Fruit fly (Drosophila melanogaster) whole organism, prepupa: Measurements from ENCODE around the gene AIMP2.

ENCODE experiments used
- Blimp-1 ChIP-seq: fragments of 200-800 bp; sonication (Bioruptor generic); optimal IDR thresholded peaks from 3 replicates; lab custom pipeline; 2017; ENCODE audit warnings: missing biosample characterization, missing genetic modification characterization, mild to moderate bottlenecking, moderate library complexity, missing genetic modification reagents
- CG10631 ChIP-seq: fragments of 200-800 bp; sonication (Bioruptor generic); optimal IDR thresholded peaks from 2 replicates; lab custom pipeline; 2016; ENCODE audit warnings: missing biosample characterization, missing genetic modification characterization
- CG10669 ChIP-seq: fragments of 200-800 bp; sonication (Bioruptor generic); optimal IDR thresholded peaks from 3 replicates; lab custom pipeline; 2018; ENCODE audit warnings: missing biosample characterization, mild to moderate bottlenecking, missing genetic modification characterization, moderate library complexity
- CG11294 ChIP-seq: fragments of 200-800 bp; sonication (Bioruptor generic); IDR thresholded peaks from 2 replicates; pipeline ENCODE4 v1.3.6; 2022; ENCODE audit warnings: missing biosample characterization, missing genetic modification characterization
- CG11762 ChIP-seq: fragments of 200-800 bp; sonication (Bioruptor generic); optimal IDR thresholded peaks from 3 replicates; lab custom pipeline; 2016; ENCODE audit warnings: missing biosample characterization, missing genetic modification characterization; ENCODE audit not compliant: insufficient read depth
- CG11902 ChIP-seq: fragments of 200-800 bp; sonication (Bioruptor generic); optimal IDR thresholded peaks from 3 replicates; lab custom pipeline; 2016; ENCODE audit warnings: missing biosample characterization, missing genetic modification characterization
- CG15336 ChIP-seq: fragments of 200-800 bp; sonication (Bioruptor generic); IDR thresholded peaks from 2 replicates; pipeline ENCODE4 v1.3.6; 2022; ENCODE audit warnings: missing biosample characterization, missing genetic modification characterization
- CG1621 ChIP-seq: fragments of 200-800 bp; sonication (Bioruptor generic); optimal IDR thresholded peaks from 3 replicates; lab custom pipeline; 2018; ENCODE audit warnings: missing biosample characterization, mild to moderate bottlenecking, missing genetic modification characterization
- CG16779 ChIP-seq: fragments of 200-800 bp; sonication (Bioruptor generic); optimal IDR thresholded peaks from 3 replicates; lab custom pipeline; 2017; ENCODE audit warnings: missing biosample characterization, mild to moderate bottlenecking, missing genetic modification characterization
- CG3032 ChIP-seq: fragments of 200-800 bp; optimal IDR thresholded peaks from 2 replicates; lab custom pipeline; 2019; ENCODE audit warnings: missing biosample characterization, mild to moderate bottlenecking, missing genetic modification characterization, moderate library complexity
- CG31627 ChIP-seq: fragments of 200-800 bp; sonication (Bioruptor generic); optimal IDR thresholded peaks from 3 replicates; lab custom pipeline; 2016; ENCODE audit warnings: missing biosample characterization, missing genetic modification characterization
- CG32006 ChIP-seq: fragments of 200-800 bp; sonication (Bioruptor generic); optimal IDR thresholded peaks from 3 replicates; lab custom pipeline; 2017; ENCODE audit warnings: missing biosample characterization, mild to moderate bottlenecking, missing genetic modification characterization
- CG34406 ChIP-seq: fragments of 200-800 bp; sonication (Bioruptor generic); optimal IDR thresholded peaks from 3 replicates; lab custom pipeline; 2016; ENCODE audit warnings: missing biosample characterization, missing genetic modification characterization
- CG4318 ChIP-seq: fragments of 200-800 bp; sonication (Bioruptor generic); optimal IDR thresholded peaks from 3 replicates; lab custom pipeline; 2017; ENCODE audit warnings: missing biosample characterization, mild to moderate bottlenecking, missing genetic modification characterization
- CG6163 ChIP-seq: fragments of 200-800 bp; sonication (Bioruptor generic); IDR thresholded peaks from 3 replicates; pipeline ENCODE4 v1.3.6; 2022; ENCODE audit warnings: missing biosample characterization, missing genetic modification characterization
- CG6276 ChIP-seq: fragments of 200-800 bp; sonication (Bioruptor generic); optimal IDR thresholded peaks from 2 replicates; lab custom pipeline; 2017; ENCODE audit warnings: missing biosample characterization, mild to moderate bottlenecking, missing genetic modification characterization
- CG6792 ChIP-seq: fragments of 200-800 bp; sonication (Bioruptor generic); optimal IDR thresholded peaks from 3 replicates; lab custom pipeline; 2016; ENCODE audit warnings: missing biosample characterization, missing genetic modification characterization
- CG6854 ChIP-seq: fragments of 200-800 bp; sonication (Bioruptor generic); optimal IDR thresholded peaks from 2 replicates; lab custom pipeline; 2017; ENCODE audit warnings: missing biosample characterization, mild to moderate bottlenecking, missing genetic modification characterization
- CG7368 ChIP-seq: fragments of 200-800 bp; sonication (Bioruptor generic); optimal IDR thresholded peaks from 3 replicates; lab custom pipeline; 2016; ENCODE audit warnings: missing biosample characterization, missing genetic modification characterization
- CG8119 ChIP-seq: fragments of 200-800 bp; sonication (Bioruptor generic); IDR thresholded peaks from 3 replicates; pipeline ENCODE4 v1.3.6; 2022; ENCODE audit warnings: missing biosample characterization, missing genetic modification characterization
- CG8319 ChIP-seq: fragments of 200-800 bp; sonication (Bioruptor generic); optimal IDR thresholded peaks from 3 replicates; lab custom pipeline; 2016; ENCODE audit warnings: missing biosample characterization, missing genetic modification characterization
- CG8632 ChIP-seq: fragments of 200-800 bp; sonication (Bioruptor generic); optimal IDR thresholded peaks from 3 replicates; lab custom pipeline; 2016; ENCODE audit warnings: missing biosample characterization, missing genetic modification characterization
- CG9139 ChIP-seq: fragments of 200-800 bp; sonication (Bioruptor generic); optimal IDR thresholded peaks from 3 replicates; lab custom pipeline; 2017; ENCODE audit warnings: missing biosample characterization, mild to moderate bottlenecking, missing genetic modification characterization
- Eip75B ChIP-seq: fragments of 200-800 bp; sonication (Bioruptor generic); optimal IDR thresholded peaks from 3 replicates; lab custom pipeline; 2016; ENCODE audit warnings: missing biosample characterization, missing genetic modification characterization
- Eip78C ChIP-seq: fragments of 200-800 bp; sonication (Bioruptor generic); peaks from one replicate; lab custom pipeline; 2016; ENCODE audit warnings: missing biosample characterization, missing genetic modification characterization
- Eip93F ChIP-seq: fragments of 200-800 bp; sonication (Bioruptor generic); optimal IDR thresholded peaks from 2 replicates; lab custom pipeline; 2016; ENCODE audit warnings: missing biosample characterization, mild to moderate bottlenecking, missing genetic modification characterization
- Ets21C ChIP-seq: fragments of 200-800 bp; sonication (Bioruptor generic); optimal IDR thresholded peaks from 3 replicates; lab custom pipeline; 2016; ENCODE audit warnings: missing biosample characterization, missing genetic modification characterization
- Ets96B ChIP-seq: fragments of 200-800 bp; optimal IDR thresholded peaks from 2 replicates; lab custom pipeline; 2019; ENCODE audit warnings: missing biosample characterization, mild to moderate bottlenecking, missing genetic modification characterization, moderate library complexity
- Gug ChIP-seq: fragments of 200-800 bp; sonication (Bioruptor generic); IDR thresholded peaks from 2 replicates; pipeline ENCODE4 v1.3.6; 2022; ENCODE audit warnings: missing biosample characterization, missing genetic modification characterization
- Hr39 ChIP-seq: fragments of 200-800 bp; sonication (Bioruptor generic); optimal IDR thresholded peaks from 2 replicates; lab custom pipeline; 2016; ENCODE audit warnings: missing biosample characterization, missing genetic modification characterization
- Hr4 ChIP-seq: fragments of 200-800 bp; sonication (Bioruptor generic); optimal IDR thresholded peaks from 3 replicates; lab custom pipeline; 2016; ENCODE audit warnings: missing biosample characterization, missing genetic modification characterization
- Lpt ChIP-seq: fragments of 200-800 bp; sonication (Bioruptor generic); optimal IDR thresholded peaks from 3 replicates; lab custom pipeline; 2016; ENCODE audit warnings: missing biosample characterization, missing genetic modification characterization
- Met ChIP-seq: fragments of 200-800 bp; sonication (Bioruptor generic); optimal IDR thresholded peaks from 3 replicates; lab custom pipeline; 2016; ENCODE audit warnings: missing biosample characterization, missing genetic modification characterization
- OdsH ChIP-seq: fragments of 200-800 bp; sonication (Bioruptor generic); optimal IDR thresholded peaks from 3 replicates; lab custom pipeline; 2016; ENCODE audit warnings: missing biosample characterization, missing genetic modification characterization
- Smox ChIP-seq: fragments of 200-800 bp; sonication (Bioruptor generic); optimal IDR thresholded peaks from 3 replicates; lab custom pipeline; 2016; ENCODE audit warnings: missing biosample characterization, missing genetic modification characterization
- Sox102F ChIP-seq: fragments of 200-800 bp; sonication (Bioruptor generic); optimal IDR thresholded peaks from 2 replicates; lab custom pipeline; 2016; ENCODE audit warnings: missing biosample characterization, mild to moderate bottlenecking, missing genetic modification characterization
- Sox14 ChIP-seq: fragments of 200-800 bp; sonication (Bioruptor generic); optimal IDR thresholded peaks from 3 replicates; lab custom pipeline; 2016; ENCODE audit warnings: missing biosample characterization, missing genetic modification characterization
- Sox15 ChIP-seq: fragments of 200-800 bp; sonication (Bioruptor generic); optimal IDR thresholded peaks from 3 replicates; lab custom pipeline; 2016; ENCODE audit warnings: missing biosample characterization, missing genetic modification characterization
- acj6 ChIP-seq: fragments of 200-800 bp; sonication (Bioruptor generic); optimal IDR thresholded peaks from 3 replicates; lab custom pipeline; 2016; ENCODE audit warnings: missing biosample characterization, missing genetic modification characterization
- dac ChIP-seq: fragments of 200-800 bp; sonication (Bioruptor generic); optimal IDR thresholded peaks from 2 replicates; lab custom pipeline; 2017; ENCODE audit warnings: missing biosample characterization, mild to moderate bottlenecking, missing genetic modification characterization
- dsx ChIP-seq: fragments of 200-800 bp; optimal IDR thresholded peaks from 3 replicates; lab custom pipeline; 2019; ENCODE audit warnings: missing biosample characterization, mild to moderate bottlenecking, missing genetic modification characterization, moderate library complexity; ENCODE audit not compliant: poor library complexity, severe bottlenecking
- eg ChIP-seq: fragments of 200-800 bp; sonication (Bioruptor generic); IDR thresholded peaks from 3 replicates; pipeline ENCODE4 v1.3.6; 2022; ENCODE audit warnings: missing biosample characterization, missing genetic modification characterization
- fd59A ChIP-seq: fragments of 200-800 bp; sonication (Bioruptor generic); optimal IDR thresholded peaks from 2 replicates; lab custom pipeline; 2017; ENCODE audit warnings: missing biosample characterization, mild to moderate bottlenecking, missing genetic modification characterization, missing genetic modification reagents
- fd85E ChIP-seq: fragments of 200-800 bp; sonication (Bioruptor generic); optimal IDR thresholded peaks from 3 replicates; lab custom pipeline; 2016; ENCODE audit warnings: missing biosample characterization, missing genetic modification characterization
- fkh ChIP-seq: fragments of 200-800 bp; sonication (Bioruptor generic); optimal IDR thresholded peaks from 3 replicates; lab custom pipeline; 2017; ENCODE audit warnings: missing biosample characterization, mild to moderate bottlenecking, missing genetic modification characterization, moderate library complexity
- lz ChIP-seq: fragments of 200-800 bp; sonication (Bioruptor generic); optimal IDR thresholded peaks from 3 replicates; lab custom pipeline; 2016; ENCODE audit warnings: missing biosample characterization, missing genetic modification characterization
- net ChIP-seq: fragments of 200-800 bp; sonication (Bioruptor generic); optimal IDR thresholded peaks from 3 replicates; lab custom pipeline; 2016; ENCODE audit warnings: missing biosample characterization, missing genetic modification characterization
- spab ChIP-seq: fragments of 200-800 bp; sonication (Bioruptor generic); optimal IDR thresholded peaks from 2 replicates; lab custom pipeline; 2017; ENCODE audit warnings: missing biosample characterization, mild to moderate bottlenecking, missing genetic modification characterization, missing genetic modification reagents
- ss ChIP-seq, 2 experiments: fragments of 200-800 bp; sonication (Bioruptor generic); optimal IDR thresholded peaks; 2 replicates in 1 of 2; 3 replicates in 1 of 2; lab custom pipeline; 2017 to 2018; ENCODE audit warnings: mild to moderate bottlenecking in 2 of 2, missing biosample characterization in 2 of 2, missing genetic modification characterization in 2 of 2, moderate library complexity in 1 of 2
- svp ChIP-seq: fragments of 200-800 bp; sonication (Bioruptor generic); peaks from one replicate; lab custom pipeline; 2016; ENCODE audit warnings: missing biosample characterization, missing genetic modification characterization

AIMP2 gene

dm6 chr3L:15544455-15545415 lies 38.7 kb upstream of the AIMP2 start:
- TF ChIP-seq Gug (no peak), CG8632 (GFP tag; lab: Kevin White, UChicago) (no peak), ss (GFP tag; optimal IDR thresholded peaks at IDR 0.05; lab: Kevin White, UChicago) (no peak), Sox14 (GFP tag; lab: Kevin White, UChicago) (peak; percentile 35), fd59A (GFP tag; lab: Kevin White, UChicago) (no peak), CG16779 (no peak), lz (GFP tag; lab: Kevin White, UChicago) (peak; percentile 53), Lpt (GFP tag; lab: Kevin White, UChicago) (no peak), CG8119 (GFP tag; lab: Robert Waterston, UW) (no peak), eg (no peak), CG1621 (tag; lab: Kevin White, UChicago) (no peak), svp (GFP tag; lab: Kevin White, UChicago) (peak; percentile 78), CG4318 (GFP tag; lab: Kevin White, UChicago) (peak; percentile 50), Sox15 (no peak), CG10631 (GFP tag; lab: Kevin White, UChicago) (peak; percentile 44), acj6 (GFP tag; lab: Kevin White, UChicago) (peak; percentile 37), Ets96B (tag; lab: Kevin White, UChicago) (no peak), CG7368 (GFP tag; lab: Kevin White, UChicago) (no peak), CG34406 (GFP tag; lab: Kevin White, UChicago) (peak; percentile 19), CG15336 (GFP tag; lab: Robert Waterston, UW) (no peak), fd85E (GFP tag; lab: Kevin White, UChicago) (no peak), Eip75B (GFP tag; lab: Kevin White, UChicago) (peak; percentile 12), Sox102F (peak; percentile 39), CG11902 (GFP tag; lab: Kevin White, UChicago) (no peak), CG6163 (GFP tag; lab: Robert Waterston, UW) (no peak), Eip93F (GFP tag; lab: Kevin White, UChicago) (no peak), Ets21C (GFP tag; lab: Kevin White, UChicago) (peak; percentile 23), Blimp-1 (GFP tag; lab: Kevin White, UChicago) (peak; percentile 36), CG9139 (GFP tag; lab: Kevin White, UChicago) (no peak), CG6792 (GFP tag; lab: Kevin White, UChicago) (peak; percentile 22), net (GFP tag; lab: Kevin White, UChicago) (no peak), dac (GFP tag; lab: Kevin White, UChicago) (no peak), CG10669 (no peak), OdsH (GFP tag; lab: Kevin White, UChicago) (peak; percentile 33), Met (GFP tag; lab: Kevin White, UChicago) (peak; percentile 65), Hr4 (peak; percentile 61), CG31627 (GFP tag; lab: Kevin White, UChicago) (peak; percentile 47), CG32006 (GFP tag; lab: Kevin White, UChicago) (peak; percentile 74), spab (no peak), CG6854 (GFP tag; lab: Kevin White, UChicago) (peak; percentile 39), CG11762 (GFP tag; lab: Kevin White, UChicago) (no peak), Hr39 (GFP tag; lab: Kevin White, UChicago) (peak; percentile 68), dsx (GFP tag; lab: Kevin White, UChicago) (no peak), CG11294 (GFP tag; lab: Robert Waterston, UW) (no peak), CG6276 (GFP tag; lab: Kevin White, UChicago) (no peak), CG3032 (no peak), CG8319 (GFP tag; lab: Kevin White, UChicago) (no peak), Smox (peak; percentile 46), fkh (GFP tag; lab: Kevin White, UChicago) (peak; percentile 33), Eip78C (GFP tag; lab: Kevin White, UChicago) (peak; percentile 59)
